Worm (Caenorhabditis elegans) whole organism, midembryonic: ENCODE data around the gene hyl-2.

Experiments
- T22C8.4 ChIP-seq: fragments of 200-800 bp; sonication (Bioruptor generic); IDR thresholded peaks from 2 replicates; pipeline ENCODE4 v1.3.6; 2022; ENCODE audit warnings: missing genetic modification characterization, missing compliant biosample characterization
- cog-1 ChIP-seq: sonication (generic microtip); optimal IDR thresholded peaks from 2 replicates; lab custom pipeline; 2016; ENCODE audit warnings: missing genetic modification characterization, missing compliant biosample characterization
- ztf-23 ChIP-seq: fragments of 200-800 bp; sonication (Bioruptor generic); IDR thresholded peaks from 2 replicates; pipeline ENCODE4 v1.3.6; 2022; ENCODE audit warnings: missing genetic modification reagents, missing genetic modification characterization, missing compliant biosample characterization

DNA sequence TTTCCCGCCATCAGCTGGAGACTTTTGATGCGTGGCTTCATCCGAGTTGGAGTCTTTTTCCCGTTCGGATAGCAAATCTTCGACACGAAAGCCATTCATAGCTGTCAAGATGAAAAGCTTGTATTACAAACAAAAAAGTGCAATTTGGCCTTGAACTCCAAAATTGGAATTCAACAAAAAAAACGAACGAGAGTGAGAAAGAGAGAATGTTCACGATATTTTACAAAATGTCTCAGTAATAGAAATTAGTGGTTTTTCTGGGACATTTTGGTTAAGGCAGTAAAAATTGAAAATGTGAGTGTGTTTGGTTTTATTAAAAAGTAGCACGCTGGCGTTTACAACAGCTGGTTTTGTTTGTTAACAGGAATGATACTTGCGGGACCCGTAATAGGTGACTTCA lies 45.2 kb downstream of the hyl-2 start, which contains the start of gene ceh-1:
- TF ChIP-seq T22C8.4 (GFP tag; lab: Robert Waterston, UW) (no peak), ztf-23 (GFP tag; lab: Robert Waterston, UW) (no peak), cog-1 (tag; lab: Kevin White, UChicago) (no peak)
